Worm (Caenorhabditis elegans) whole organism, L4 larva: Measurements from ENCODE around the gene M03B6.4.

Experiments
- daf-12 ChIP-seq: fragments of 150-350 bp; optimal IDR thresholded peaks from 2 replicates; lab custom pipeline; 2014; ENCODE audit warnings: missing biosample characterization, missing genetic modification reagents, missing genetic modification characterization
- dve-1 ChIP-seq: sonication (generic microtip); optimal IDR thresholded peaks from 2 replicates; lab custom pipeline; 2017; ENCODE audit warnings: antibody characterized with exemption, mild to moderate bottlenecking, missing genetic modification characterization, missing compliant biosample characterization; ENCODE audit not compliant: insufficient read depth
- egl-27 ChIP-seq: sonication (generic microtip); optimal IDR thresholded peaks from 3 replicates; lab custom pipeline; 2017; ENCODE audit warnings: missing biosample characterization, missing genetic modification reagents, missing genetic modification characterization
- lin-1 ChIP-seq: fragments of 200-800 bp; sonication (Bioruptor generic); IDR thresholded peaks from 2 replicates; pipeline ENCODE4 v1.3.6; 2022; ENCODE audit warnings: missing genetic modification reagents, missing genetic modification characterization, missing compliant biosample characterization
- nhr-11 ChIP-seq: fragments of 150-350 bp; optimal IDR thresholded peaks from 2 replicates; lab custom pipeline; 2014; ENCODE audit warnings: missing biosample characterization, missing genetic modification characterization
- nhr-237 ChIP-seq: sonication (generic microtip); optimal IDR thresholded peaks from 2 replicates; lab custom pipeline; 2017; ENCODE audit warnings: missing biosample characterization, missing genetic modification characterization
- nhr-6 ChIP-seq: fragments of 150-350 bp; optimal IDR thresholded peaks from 2 replicates; lab custom pipeline; 2014; ENCODE audit warnings: missing biosample characterization, missing genetic modification characterization
- pqm-1 ChIP-seq: sonication (generic microtip); optimal IDR thresholded peaks from 2 replicates; lab custom pipeline; 2017; ENCODE audit warnings: missing biosample characterization, missing genetic modification characterization

ce11 chrX:13903328-13903727, 44.7 kb downstream of the M03B6.4 start, which contains the start of gene sra-39:
- TF ChIP-seq nhr-237 (tag; lab: Kevin White, UChicago) (no peak), pqm-1 (tag; lab: Kevin White, UChicago) (no peak), nhr-11 (tag; lab: Kevin White, UChicago) (no peak), nhr-6 (no peak), lin-1 (GFP tag; lab: Robert Waterston, UW) (no peak), egl-27 (tag; lab: Kevin White, UChicago) (no peak), daf-12 (no peak), dve-1 (tag; lab: Kevin White, UChicago) (no peak)
